Fruit fly (Drosophila melanogaster): ENCODE measurements around the gene CG4116.

CG4116 gene

DNA sequence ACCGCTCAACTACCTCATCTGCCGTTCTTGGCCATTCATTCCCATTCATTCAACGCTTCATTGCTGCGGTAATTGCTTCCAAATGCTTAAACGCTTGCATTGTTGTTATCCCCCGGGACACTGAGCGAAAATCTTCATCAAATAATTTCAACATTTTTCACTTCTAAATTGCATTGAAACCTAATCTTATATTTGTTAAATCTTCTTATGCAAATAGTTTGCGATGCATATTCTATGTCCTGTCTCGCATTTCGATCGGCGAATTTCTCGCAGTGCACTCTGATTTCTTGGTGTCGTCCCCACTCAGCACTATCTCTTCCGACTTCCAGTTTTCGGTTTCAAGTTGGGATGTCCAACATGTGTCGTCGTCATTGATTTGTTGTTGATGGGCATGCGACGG lies 29.6 kb upstream of the CG4116 start (continued):
- TF ChIP-seq CG9609 (GFP tag; optimal IDR thresholded peaks at IDR 0.05) (peak; percentile 94), CG2678 (tag; optimal IDR thresholded peaks at IDR 0.05) (peak; percentile 92), her (GFP tag; optimal IDR thresholded peaks at IDR 0.05) (peak; percentile 86), pb (GFP tag; optimal IDR thresholded peaks at IDR 0.05) (peak; percentile 89), z (GFP tag; IDR thresholded peaks at IDR 0.05) (peak; percentile 65; the same call in 2 of the 3 replicates), dan (GFP tag; IDR thresholded peaks at IDR 0.05) (peak; percentile 88), Sry-β (GFP tag; optimal IDR thresholded peaks at IDR 0.05) (peak; percentile 70), schlank (tag; optimal IDR thresholded peaks at IDR 0.05) (peak; percentile 53), C15 (GFP tag; IDR thresholded peaks at IDR 0.05) (peak; percentile 47; the same call in 1 of the 3 replicates), CG33557 (GFP tag; optimal IDR thresholded peaks at IDR 0.05) (peak; percentile 98), insv (GFP tag; optimal IDR thresholded peaks at IDR 0.05) (peak; percentile 42 to 43), CG18476 (GFP tag; optimal IDR thresholded peaks at IDR 0.05) (peak; percentile 87), CG34224 (GFP tag; IDR thresholded peaks at IDR 0.05; ENCODE audit: partially characterized antibody) (no peak), inv (GFP tag; IDR thresholded peaks at IDR 0.05; ENCODE audit: partially characterized antibody) (no peak), Blimp-1 (GFP tag; optimal IDR thresholded peaks at IDR 0.05) (peak; percentile 94), CG30403 (GFP tag; optimal IDR thresholded peaks at IDR 0.05) (peak; percentile 91), Hr51 (GFP tag; optimal IDR thresholded peaks at IDR 0.05) (peak; percentile 84 to 89), Ravus (GFP tag; IDR thresholded peaks at IDR 0.05) (peak; percentile 47), CG12104 (GFP tag; optimal IDR thresholded peaks at IDR 0.05) (peak; percentile 84), Lhr (GFP tag; optimal IDR thresholded peaks at IDR 0.05) (peak; percentile 91), CG17359 (tag; optimal IDR thresholded peaks at IDR 0.05) (peak; percentile 93), Myb (GFP tag; optimal IDR thresholded peaks at IDR 0.05) (peak; percentile 74), Spps (tag; optimal IDR thresholded peaks at IDR 0.05) (peak; percentile 94), CG10267 (tag; optimal IDR thresholded peaks at IDR 0.05) (peak; percentile 89), emc (GFP tag; optimal IDR thresholded peaks at IDR 0.05) (peak; percentile 51), danr (GFP tag; IDR thresholded peaks at IDR 0.05) (peak; percentile 78), D19A (tag; optimal IDR thresholded peaks at IDR 0.05) (peak; percentile 91), nerfin-2 (GFP tag; IDR thresholded peaks at IDR 0.05; ENCODE audit: partially characterized antibody) (no peak), gfzf (GFP tag; optimal IDR thresholded peaks at IDR 0.05) (peak; percentile 7), CG11696 (GFP tag; IDR thresholded peaks at IDR 0.05) (peak; percentile 66), Bdp1 (GFP tag; optimal IDR thresholded peaks at IDR 0.05) (peak; percentile 85), maf-S (GFP tag; optimal IDR thresholded peaks at IDR 0.05) (peak; percentile 85), CG18011 (GFP tag; optimal IDR thresholded peaks at IDR 0.05) (peak; percentile 39), CG10462 (GFP tag; optimal IDR thresholded peaks at IDR 0.05) (peak; percentile 89), gro (GFP tag; optimal IDR thresholded peaks at IDR 0.05) (peak; percentile 67), ems (GFP tag; optimal IDR thresholded peaks at IDR 0.05) (peak; percentile 93), toy (GFP tag; IDR thresholded peaks at IDR 0.05) (peak; percentile 32; the same call in 1 of the 2 replicates), CG13894 (tag; optimal IDR thresholded peaks at IDR 0.05) (no peak), so (GFP tag; IDR thresholded peaks at IDR 0.05) (peak; percentile 70), chinmo (GFP tag; IDR thresholded peaks at IDR 0.05; ENCODE audit: partially characterized antibody) (no peak), CG8765 (GFP tag; IDR thresholded peaks at IDR 0.05) (peak; percentile 93), croc (GFP tag; conservative IDR thresholded peaks at IDR 0.05) (peak; percentile 94), Hr3 (GFP tag; optimal IDR thresholded peaks at IDR 0.05) (peak; percentile 91), zen (tag; optimal IDR thresholded peaks at IDR 0.05) (peak; percentile 90), CG1832 (GFP tag; optimal IDR thresholded peaks at IDR 0.05) (no peak), HmgD (GFP tag; optimal IDR thresholded peaks at IDR 0.05) (peak; percentile 88), ara (GFP tag; IDR thresholded peaks at IDR 0.05) (peak; percentile 97), slbo (GFP tag; IDR thresholded peaks at IDR 0.05) (peak; percentile 60), NC2β (GFP tag; optimal IDR thresholded peaks at IDR 0.05) (peak; percentile 94), hbn (GFP tag; IDR thresholded peaks at IDR 0.05; ENCODE audit: partially characterized antibody) (no peak)
